Worm (Caenorhabditis elegans) whole organism, early embryonic: ENCODE results near the gene msp-49.
A peak's percentile ranks its signal among the peaks of the same experiment; 100 is the strongest.

Source experiments
- B0310.2 ChIP-seq: sonication (generic microtip); optimal IDR thresholded peaks from 2 replicates; lab custom pipeline; 2016; ENCODE audit warnings: mild to moderate bottlenecking, missing genetic modification characterization, missing compliant biosample characterization
- F13C5.2 ChIP-seq: sonication (generic microtip); optimal IDR thresholded peaks from 2 replicates; lab custom pipeline; 2017; ENCODE audit warnings: mild to moderate bottlenecking, missing genetic modification characterization, inconsistent platforms, missing compliant biosample characterization
- aly-1 ChIP-seq: sonication (generic microtip); optimal IDR thresholded peaks from 2 replicates; lab custom pipeline; 2016; ENCODE audit warnings: missing genetic modification characterization, missing compliant biosample characterization
- ama-1 ChIP-seq: fragments of 150-350 bp; optimal IDR thresholded peaks from 2 replicates; lab custom pipeline; 2014
- ceh-36 ChIP-seq: sonication (generic microtip); optimal IDR thresholded peaks from 2 replicates; lab custom pipeline; 2016; ENCODE audit warnings: missing genetic modification characterization, inconsistent platforms, missing compliant biosample characterization
- ets-7 ChIP-seq: sonication (generic microtip); optimal IDR thresholded peaks from 2 replicates; lab custom pipeline; 2016; ENCODE audit warnings: missing genotype, missing genetic modification characterization, missing compliant biosample characterization
- flt-1 ChIP-seq: fragments of 200-800 bp; sonication (Bioruptor generic); IDR thresholded peaks from 2 replicates; pipeline ENCODE4 v1.3.6; 2022; ENCODE audit warnings: missing genetic modification characterization, missing compliant biosample characterization
- hmg-4 ChIP-seq: fragments of 200-800 bp; sonication (Bioruptor generic); optimal IDR thresholded peaks from 2 replicates; lab custom pipeline; 2018; ENCODE audit warnings: mild to moderate bottlenecking, missing genetic modification characterization, missing compliant biosample characterization
- hnd-1 ChIP-seq: sonication (generic microtip); optimal IDR thresholded peaks from 2 replicates; lab custom pipeline; 2016; ENCODE audit warnings: missing genetic modification characterization, missing compliant biosample characterization
- pes-1 ChIP-seq: fragments of 200-800 bp; sonication (Bioruptor generic); IDR thresholded peaks from 2 replicates; pipeline ENCODE4 v1.3.6; 2022; ENCODE audit warnings: missing genetic modification reagents, missing genetic modification characterization, missing compliant biosample characterization
- scrt-1 ChIP-seq: fragments of 200-800 bp; sonication (Bioruptor generic); IDR thresholded peaks from 2 replicates; pipeline ENCODE4 v1.3.6; 2022; ENCODE audit warnings: missing genetic modification characterization, missing compliant biosample characterization
- sea-1 ChIP-seq: fragments of 200-800 bp; sonication (Bioruptor generic); conservative IDR thresholded peaks from 2 replicates; pipeline ENCODE4 v1.3.6; 2022; ENCODE audit warnings: missing genetic modification characterization, missing compliant biosample characterization
- tbx-11 ChIP-seq: fragments of 200-800 bp; sonication (Bioruptor generic); IDR thresholded peaks from 2 replicates; pipeline ENCODE4 v1.3.6; 2022; ENCODE audit warnings: missing genetic modification characterization, missing compliant biosample characterization
- tra-4 ChIP-seq: sonication (generic microtip); optimal IDR thresholded peaks from 2 replicates; lab custom pipeline; 2017; ENCODE audit warnings: missing genetic modification characterization, missing compliant biosample characterization

- TF ChIP-seq B0310.2 (tag; lab: Kevin White, UChicago) (no peak), hmg-4 (GFP tag; lab: Kevin White, UChicago) (peak; percentile 48), ama-1 (lab: Kevin White, UChicago) (no peak), flt-1 (GFP tag; lab: Robert Waterston, UW) (no peak), tra-4 (tag; lab: Kevin White, UChicago) (no peak), sea-1 (GFP tag; lab: Robert Waterston, UW) (no peak), ets-7 (tag; lab: Kevin White, UChicago) (no peak), pes-1 (no peak), hnd-1 (tag; lab: Kevin White, UChicago) (no peak), aly-1 (tag; lab: Kevin White, UChicago) (no peak), F13C5.2 (tag; lab: Kevin White, UChicago) (no peak), scrt-1 (GFP tag; lab: Robert Waterston, UW) (no peak), ceh-36 (no peak), tbx-11 (GFP tag; lab: Robert Waterston, UW) (no peak)
Measured at ce11 chrII:5227768-5228167, 33.6 kb downstream of the msp-49 start.
